Worm (Caenorhabditis elegans) whole organism, L4 larva: Measurements from ENCODE around the gene C05D10.4.

Experiments used
- F49E8.2 ChIP-seq: sonication (generic microtip); optimal IDR thresholded peaks from 2 replicates; lab custom pipeline; 2016; ENCODE audit warnings: missing compliant biosample characterization, mild to moderate bottlenecking, missing genetic modification characterization, borderline replicate concordance
- nhr-41 ChIP-seq: fragments of 200-800 bp; sonication (Bioruptor generic); IDR thresholded peaks from 2 replicates; pipeline ENCODE4 v1.3.6; 2022; ENCODE audit warnings: missing genetic modification reagents, missing genetic modification characterization, missing compliant biosample characterization
- nhr-77 ChIP-seq: fragments of 150-350 bp; optimal IDR thresholded peaks from 2 replicates; lab custom pipeline; 2014; ENCODE audit warnings: missing biosample characterization, missing genetic modification characterization
- zag-1 ChIP-seq: fragments of 150-350 bp; optimal IDR thresholded peaks from 2 replicates; lab custom pipeline; 2014; ENCODE audit warnings: missing biosample characterization, missing genetic modification characterization
- zip-2 ChIP-seq: fragments of 150-350 bp; optimal IDR thresholded peaks from 2 replicates; lab custom pipeline; 2014; ENCODE audit warnings: missing biosample characterization, missing genetic modification characterization

ce11 chrIII:6140818-6141217 lies 38.2 kb upstream of the C05D10.4 start:
- TF ChIP-seq zip-2 (no peak), nhr-77 (tag; lab: Kevin White, UChicago) (no peak), F49E8.2 (tag; lab: Kevin White, UChicago) (no peak), nhr-41 (no peak), zag-1 (tag; lab: Kevin White, UChicago) (no peak)
